Worm (Caenorhabditis elegans) whole organism, midembryonic: ENCODE results near the gene F43H9.3.

ENCODE experiments used
- cog-1 ChIP-seq: sonication (generic microtip); optimal IDR thresholded peaks from 2 replicates; lab custom pipeline; 2016; ENCODE audit warnings: missing genetic modification characterization, missing compliant biosample characterization
- flt-1 ChIP-seq: fragments of 200-800 bp; sonication (Bioruptor generic); IDR thresholded peaks from 2 replicates; pipeline ENCODE4 v1.3.6; 2022; ENCODE audit warnings: missing genetic modification characterization, missing compliant biosample characterization
- klf-2 ChIP-seq: fragments of 200-800 bp; sonication (Bioruptor generic); conservative IDR thresholded peaks from 2 replicates; pipeline ENCODE4 v1.3.6; 2022; ENCODE audit warnings: missing genetic modification reagents, missing genetic modification characterization, missing compliant biosample characterization
- med-1 ChIP-seq: sonication (generic microtip); optimal IDR thresholded peaks from 2 replicates; lab custom pipeline; 2017; ENCODE audit warnings: missing genetic modification characterization, mild to moderate bottlenecking, missing compliant biosample characterization, antibody characterized with exemption, missing genetic modification reagents; ENCODE audit not compliant: insufficient read depth
- ref-1 ChIP-seq: fragments of 200-800 bp; sonication (Bioruptor generic); conservative IDR thresholded peaks from 2 replicates; pipeline ENCODE4 v1.3.6; 2022; ENCODE audit warnings: missing genetic modification reagents, missing genetic modification characterization, missing compliant biosample characterization
- tab-1 ChIP-seq: fragments of 200-800 bp; sonication (Bioruptor generic); IDR thresholded peaks from 2 replicates; pipeline ENCODE4 v1.3.6; 2022; ENCODE audit warnings: missing genetic modification characterization, missing compliant biosample characterization
- ztf-23 ChIP-seq: fragments of 200-800 bp; sonication (Bioruptor generic); IDR thresholded peaks from 2 replicates; pipeline ENCODE4 v1.3.6; 2022; ENCODE audit warnings: missing genetic modification reagents, missing genetic modification characterization, missing compliant biosample characterization
- ztf-29 ChIP-seq: fragments of 200-800 bp; sonication (Bioruptor generic); IDR thresholded peaks from 2 replicates; pipeline ENCODE4 v1.3.6; 2022; ENCODE audit warnings: missing genetic modification reagents, missing genetic modification characterization, missing compliant biosample characterization

DNA sequence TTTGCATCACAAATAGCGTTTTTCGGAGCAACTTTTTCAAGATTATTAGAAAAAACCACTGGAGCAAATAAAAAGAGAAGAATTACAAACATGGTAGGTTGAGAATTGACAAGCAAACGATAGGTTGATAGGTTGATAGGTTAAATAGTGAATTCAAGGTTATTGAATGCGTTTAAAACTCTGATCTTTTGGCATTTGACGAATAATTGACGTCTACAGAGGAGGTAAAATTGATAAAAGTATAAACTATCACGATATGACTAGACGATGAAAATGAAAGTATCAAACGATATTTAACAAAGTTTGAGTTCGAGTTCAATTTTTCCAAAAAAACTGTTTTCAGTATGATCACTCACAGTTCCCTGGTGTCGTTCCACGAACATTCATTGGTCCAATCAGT, 11.2 kb upstream of the F43H9.3 start, which contains the start of gene ZC513.14:
- TF ChIP-seq med-1 (GFP tag; lab: Kevin White, UChicago) = no peak
- no peak for TF ChIP-seq ztf-23 (GFP tag; lab: Robert Waterston, UW)
- TF ChIP-seq flt-1 (GFP tag; lab: Robert Waterston, UW) = no peak
- no peak for TF ChIP-seq cog-1 (tag; lab: Kevin White, UChicago)
- TF ChIP-seq ztf-29 (GFP tag; lab: Robert Waterston, UW) = no peak
- no peak for TF ChIP-seq tab-1 (GFP tag; lab: Robert Waterston, UW)
- TF ChIP-seq ref-1 (GFP tag; lab: Robert Waterston, UW) = no peak
- TF ChIP-seq klf-2 (GFP tag; lab: Robert Waterston, UW) = no peak
